Worm (Caenorhabditis elegans): ENCODE results near the gene F17C11.22.

DNA sequence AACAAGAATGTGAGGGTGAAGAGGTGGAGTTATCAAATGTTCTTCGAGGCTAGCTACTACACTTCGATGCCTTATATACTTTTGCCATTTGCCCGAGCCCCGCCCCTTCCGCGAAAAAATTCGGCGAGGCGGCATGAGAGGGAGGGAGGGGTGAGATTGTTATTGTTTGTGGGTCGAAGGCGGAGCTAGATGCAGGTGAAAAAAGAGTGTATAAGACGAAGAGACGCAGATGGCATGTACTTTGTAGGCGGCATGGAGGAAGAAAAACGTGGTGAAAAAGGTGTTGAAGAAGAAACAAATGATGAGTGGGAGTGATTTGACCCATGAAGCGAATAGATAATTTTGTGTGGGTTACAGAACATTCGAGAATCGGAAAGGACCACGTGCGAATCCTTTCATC, 42.4 kb upstream of the F17C11.22 start, which contains the start of gene C13G3.1:
- TF ChIP-seq isw-1 (GFP tag; IDR thresholded peaks at IDR 0.05) (no peak), C04F5.9 (tag; optimal IDR thresholded peaks at IDR 0.05) (no peak), efl-1 (optimal IDR thresholded peaks at IDR 0.05) (no peak), efl-1 (GFP tag; optimal IDR thresholded peaks at IDR 0.05 in 1 of 2) (peak in 1 of 2 experiments; percentile 24), nhr-237 (tag; optimal IDR thresholded peaks at IDR 0.05) (no peak), nhr-77 (tag; optimal IDR thresholded peaks at IDR 0.05) (no peak)

All from whole organism, L1 larva.